Worm (Caenorhabditis elegans): ENCODE measurements around the gene Y38H6C.24.

DNA sequence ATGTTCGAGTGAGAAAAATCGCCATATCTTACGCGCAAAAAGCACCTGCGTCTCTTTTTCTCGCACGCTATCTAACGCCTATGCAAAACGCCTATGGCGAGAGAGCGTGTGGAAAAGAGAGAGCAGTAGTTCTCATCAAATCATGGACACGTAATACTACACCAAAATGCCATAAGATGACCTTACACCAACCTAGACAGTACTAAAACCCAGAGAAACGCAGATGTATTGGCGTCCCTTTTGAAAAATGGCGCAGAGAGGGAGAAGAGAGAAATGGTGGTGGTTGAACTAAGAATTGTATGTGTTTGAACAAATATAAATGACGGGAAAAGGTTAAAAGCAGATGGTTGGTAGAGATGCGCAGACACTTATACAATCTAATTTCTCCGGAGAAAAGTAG lies 12.8 kb downstream of the Y38H6C.24 start, which contains the start of gene Y38H6C.16:
- TF ChIP-seq nhr-23 (tag; optimal IDR thresholded peaks at IDR 0.05), result no peak
- no peak for TF ChIP-seq R02D3.7 (tag; optimal IDR thresholded peaks at IDR 0.05)
- no peak for TF ChIP-seq ceh-82 (tag; optimal IDR thresholded peaks at IDR 0.05)

Measured in whole organism, L2 larva.